Fruit fly (Drosophila melanogaster): ENCODE measurements around the gene mtTFB1.

Gene mtTFB1

DNA sequence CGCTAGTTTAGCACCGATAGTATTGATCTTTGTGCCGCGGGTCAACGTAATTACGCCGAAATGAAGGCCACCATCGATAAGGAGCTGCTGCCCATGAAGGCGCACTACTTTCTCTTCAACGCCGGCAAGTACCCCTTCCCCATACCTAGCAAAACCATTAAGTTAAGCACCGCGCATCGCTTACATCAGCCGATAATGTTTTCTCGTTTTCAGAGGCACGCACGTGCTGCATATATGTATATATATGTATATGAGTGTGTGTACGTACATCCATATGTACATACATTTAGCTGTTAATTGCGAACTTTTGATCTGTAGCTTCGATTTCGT is 24.3 kb upstream of the mtTFB1 start:
- TF ChIP-seq woc (GFP tag; optimal IDR thresholded peaks at IDR 0.05) (no peak), Dfd (GFP tag; optimal IDR thresholded peaks at IDR 0.05) (no peak), pan (optimal IDR thresholded peaks at IDR 0.05) (no peak), Vsx2 (GFP tag; optimal IDR thresholded peaks at IDR 0.05; ENCODE audit: partially characterized antibody) (no peak), Jra (GFP tag; optimal IDR thresholded peaks at IDR 0.05) (no peak)

DNA sequence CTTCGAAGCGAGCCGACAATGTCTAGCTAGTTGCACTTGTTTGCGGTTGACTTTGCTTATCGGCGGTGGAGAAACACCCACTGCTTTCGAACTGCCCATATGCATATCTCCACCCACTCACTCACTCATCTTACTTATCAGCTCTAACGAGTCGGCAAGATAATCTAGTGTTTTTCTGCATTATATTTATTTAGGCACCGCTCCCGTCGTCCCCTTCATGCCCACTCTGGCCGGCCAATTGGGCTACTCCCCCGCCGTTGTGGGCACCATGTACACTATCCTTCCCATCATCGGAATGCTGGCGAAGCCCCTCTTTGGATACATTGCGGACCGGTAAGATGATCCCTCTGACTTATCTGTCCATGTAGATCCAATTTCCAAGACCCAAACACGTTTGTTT is 22.9 kb upstream of the mtTFB1 start:
- TF ChIP-seq CG32264 (GFP tag; optimal IDR thresholded peaks at IDR 0.05): no peak

DNA sequence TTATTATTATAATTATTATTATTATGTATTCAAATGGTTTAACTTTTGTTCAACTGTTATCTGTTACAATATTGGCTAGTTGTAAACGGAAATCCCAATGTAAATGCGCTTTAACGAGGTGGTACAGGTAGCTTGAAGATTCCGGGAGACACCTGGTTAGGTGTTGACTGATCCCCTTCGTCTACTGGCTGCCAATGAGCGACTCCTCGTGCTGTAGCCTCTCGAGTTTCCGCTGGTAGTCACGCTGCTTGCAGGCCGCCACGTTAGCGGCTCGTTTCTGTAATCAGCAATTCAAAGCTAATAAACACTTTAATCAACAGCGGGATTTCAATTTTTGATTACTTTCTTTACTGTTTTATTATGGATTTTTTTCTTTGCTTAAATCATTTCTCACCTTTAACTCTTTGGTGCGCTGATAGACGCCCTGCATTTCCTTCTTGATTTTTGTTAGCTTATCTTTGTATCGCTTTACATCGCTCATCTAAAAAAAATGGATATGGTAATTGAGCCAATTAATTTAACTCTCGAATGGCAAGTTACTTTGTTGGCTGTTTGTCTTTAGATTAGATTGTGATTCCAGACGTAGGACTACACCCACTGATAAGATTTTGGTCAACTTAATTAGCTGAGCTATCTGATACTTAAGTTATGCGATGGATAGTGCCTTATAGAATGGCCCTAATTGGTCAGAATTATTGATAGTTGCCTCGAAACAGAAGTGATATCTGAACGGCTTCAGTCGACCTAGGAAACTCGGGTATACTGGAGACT is 18.8 kb upstream of the mtTFB1 start:
- TF ChIP-seq CrebA (GFP tag; optimal IDR thresholded peaks at IDR 0.05; ENCODE audit: borderline replicate concordance) (no peak), Rel (GFP tag; optimal IDR thresholded peaks at IDR 0.05) (no peak), Rel (tag; optimal IDR thresholded peaks at IDR 0.05) (peak; percentile 6), psq (GFP tag; optimal IDR thresholded peaks at IDR 0.05) (no peak), usp (GFP tag; optimal IDR thresholded peaks at IDR 0.05) (no peak), Vsx2 (GFP tag; optimal IDR thresholded peaks at IDR 0.05; ENCODE audit: partially characterized antibody) (peak; percentile 81), GATAd (GFP tag; optimal IDR thresholded peaks at IDR 0.05) (no peak), Sp1 (GFP tag; optimal IDR thresholded peaks at IDR 0.05) (peak; percentile 31)

DNA sequence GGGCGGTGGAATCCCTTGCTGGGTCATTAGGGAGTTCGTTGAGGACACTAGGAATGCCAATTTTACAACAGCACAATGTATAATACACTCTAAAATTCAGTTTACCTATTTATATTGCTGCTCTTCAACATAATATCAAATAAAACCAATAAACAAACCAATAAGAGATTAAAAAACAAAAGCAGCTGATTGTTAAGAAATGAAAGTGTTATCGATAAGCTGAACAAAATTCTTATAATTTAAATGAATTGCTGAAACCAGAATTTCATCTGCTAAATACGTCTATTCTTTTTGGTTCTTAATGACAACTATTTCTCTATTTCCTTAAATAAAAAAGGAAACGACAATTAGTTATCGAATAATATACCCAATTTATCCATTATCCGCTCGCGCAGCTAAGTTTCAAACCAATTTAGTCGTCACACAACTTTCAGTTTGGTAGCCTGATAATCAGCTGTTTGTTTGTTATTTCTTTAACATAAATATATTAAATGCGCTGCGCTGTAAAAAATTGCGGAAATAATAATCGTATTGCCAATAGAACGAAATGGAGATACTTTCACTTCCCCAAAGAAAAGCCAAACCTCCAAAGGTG is 17.5 kb upstream of the mtTFB1 start, which contains the start of the genes Pldn and CG14135:
Gene Pldn, minus strand, starts transcription at position 197 of the 595 bp plus-strand sequence.
Gene CG14135, plus strand, starts transcription at position 369 of the 595 bp plus-strand sequence.
- no peak for TF ChIP-seq Hr83 (GFP tag; optimal IDR thresholded peaks at IDR 0.05; ENCODE audit: poor library complexity, severe bottlenecking)
- no peak for TF ChIP-seq Rel (GFP tag; optimal IDR thresholded peaks at IDR 0.05)
- no peak for TF ChIP-seq Rel (tag; optimal IDR thresholded peaks at IDR 0.05)
- TF ChIP-seq ey (GFP tag; optimal IDR thresholded peaks at IDR 0.05): no peak
- no peak for TF ChIP-seq Sp1 (GFP tag; optimal IDR thresholded peaks at IDR 0.05)
- TF ChIP-seq CG9705 (GFP tag; optimal IDR thresholded peaks at IDR 0.05): no peak
- TF ChIP-seq Hnf4 (GFP tag; optimal IDR thresholded peaks at IDR 0.05): peak; percentile 3
- no peak for TF ChIP-seq psq (GFP tag; optimal IDR thresholded peaks at IDR 0.05)
- no peak for TF ChIP-seq CG32264 (GFP tag; optimal IDR thresholded peaks at IDR 0.05)
- peak; percentile 10 for TF ChIP-seq brk (GFP tag; optimal IDR thresholded peaks at IDR 0.05)
- peak; percentile 58 for TF ChIP-seq tai (GFP tag; optimal IDR thresholded peaks at IDR 0.05)
- TF ChIP-seq Myc (optimal IDR thresholded peaks at IDR 0.05): peak; percentile 43
- no peak for TF ChIP-seq fru (GFP tag; optimal IDR thresholded peaks at IDR 0.05)
- no peak for TF ChIP-seq usp (GFP tag; optimal IDR thresholded peaks at IDR 0.05)
- no peak for TF ChIP-seq foxo (GFP tag; optimal IDR thresholded peaks at IDR 0.05)

DNA sequence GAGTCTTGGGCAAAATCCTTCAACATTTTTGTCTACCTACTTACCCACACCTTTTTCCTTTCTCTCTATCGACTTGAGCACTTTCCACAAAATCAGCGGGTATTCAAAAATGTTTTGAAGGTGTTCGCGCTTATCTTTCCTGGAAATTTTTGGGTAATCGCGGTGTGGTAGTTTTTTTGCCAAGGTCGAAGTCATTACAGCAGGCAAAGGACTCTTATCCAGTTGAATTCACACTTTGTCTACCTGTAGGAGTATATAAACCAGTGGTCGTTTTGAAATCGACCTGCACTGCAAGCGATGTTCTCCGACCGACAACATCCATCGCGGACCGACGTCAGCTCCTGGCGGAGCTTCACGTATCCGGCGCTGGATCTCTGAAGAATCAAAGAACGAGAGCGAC is 15.9 kb upstream of the mtTFB1 start:
- TF ChIP-seq psq (GFP tag; optimal IDR thresholded peaks at IDR 0.05) (no peak), Abd-B (GFP tag; optimal IDR thresholded peaks at IDR 0.05) (no peak), dmrt93B (GFP tag; optimal IDR thresholded peaks at IDR 0.05) (no peak), rgr (GFP tag; optimal IDR thresholded peaks at IDR 0.05) (no peak), CG32264 (GFP tag; optimal IDR thresholded peaks at IDR 0.05) (no peak), h (GFP tag; optimal IDR thresholded peaks at IDR 0.05) (no peak), CrebA (GFP tag; optimal IDR thresholded peaks at IDR 0.05; ENCODE audit: borderline replicate concordance) (no peak), Sp1 (GFP tag; optimal IDR thresholded peaks at IDR 0.05) (no peak), tai (GFP tag; optimal IDR thresholded peaks at IDR 0.05) (no peak), pan (optimal IDR thresholded peaks at IDR 0.05) (no peak)

DNA sequence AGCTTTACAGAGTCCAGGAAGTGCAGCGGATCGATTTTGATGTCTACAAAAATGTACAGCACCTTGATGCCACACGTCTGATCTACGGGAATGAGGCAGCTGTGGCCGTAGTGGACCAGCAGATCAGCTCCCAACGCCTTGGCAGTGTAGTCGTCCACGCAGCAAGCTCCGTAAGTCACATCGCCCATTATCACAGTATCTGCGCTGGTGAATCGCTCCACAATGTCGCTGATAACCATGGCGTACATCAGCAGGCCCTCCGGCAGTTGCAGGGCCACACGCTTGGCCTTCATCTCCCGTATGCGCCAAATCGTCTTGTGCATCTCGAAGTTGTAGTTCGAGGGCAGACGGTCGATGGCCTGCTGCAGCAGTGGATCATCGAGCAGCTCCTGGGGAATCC is 13.7 kb upstream of the mtTFB1 start:
- TF ChIP-seq psq (GFP tag; optimal IDR thresholded peaks at IDR 0.05): no peak
- TF ChIP-seq sage (GFP tag; optimal IDR thresholded peaks at IDR 0.05): no peak

DNA sequence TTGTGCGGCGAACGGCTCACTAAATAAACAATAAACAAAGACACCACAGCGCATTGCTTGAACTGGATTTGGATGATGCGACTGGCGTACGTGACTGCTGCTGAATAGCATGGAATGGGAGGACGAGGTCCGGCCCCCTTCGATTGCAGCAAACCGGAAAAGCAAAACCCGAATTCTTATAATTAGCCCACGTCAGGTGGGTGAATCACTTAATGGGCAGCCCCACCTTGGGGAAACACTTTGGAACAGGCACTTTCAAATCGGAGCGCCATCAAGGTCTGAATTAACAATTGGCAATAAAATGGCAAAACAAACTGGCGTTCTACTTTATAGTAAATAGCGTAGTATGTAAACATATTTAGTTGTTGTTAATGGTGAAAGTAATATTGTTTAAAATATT is 13.0 kb upstream of the mtTFB1 start:
- TF ChIP-seq CG9705 (GFP tag; optimal IDR thresholded peaks at IDR 0.05) (no peak), usp (GFP tag; optimal IDR thresholded peaks at IDR 0.05) (no peak), Rel (GFP tag; optimal IDR thresholded peaks at IDR 0.05) (no peak), Rel (tag; optimal IDR thresholded peaks at IDR 0.05) (peak; percentile 88), Hr83 (GFP tag; optimal IDR thresholded peaks at IDR 0.05; ENCODE audit: poor library complexity, severe bottlenecking) (no peak), Vsx2 (GFP tag; optimal IDR thresholded peaks at IDR 0.05; ENCODE audit: partially characterized antibody) (peak; percentile 77)

All from whole organism, wandering third instar larva.